Fruit fly (Drosophila melanogaster): ENCODE data around the gene Pgant6.

Pgant6 gene

DNA sequence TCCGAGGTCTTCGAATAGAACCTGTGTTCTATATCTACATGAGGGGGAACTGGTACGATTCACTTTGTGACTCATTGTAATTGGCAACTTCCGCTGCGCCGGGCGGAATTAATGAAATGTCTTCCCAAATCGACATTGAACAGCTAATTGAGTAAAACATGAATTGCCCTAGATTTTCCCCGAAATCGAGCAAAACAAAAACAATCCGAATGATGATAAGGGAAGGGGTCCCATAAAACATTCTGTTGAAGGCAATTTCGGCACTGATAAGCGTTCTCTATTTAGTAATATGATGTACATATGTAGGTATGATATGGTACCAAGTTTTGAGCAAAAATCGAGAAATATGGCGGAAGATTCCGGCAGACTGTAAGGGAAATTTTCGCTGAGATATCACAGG, 27.7 kb downstream of the Pgant6 start (continued):
- TF ChIP-seq CG5245 (GFP tag; optimal IDR thresholded peaks at IDR 0.05) = no peak
- peak; percentile 84; the same call in 1 of the 4 replicates for TF ChIP-seq chinmo (GFP tag; IDR thresholded peaks at IDR 0.05; ENCODE audit: partially characterized antibody)
- peak; percentile 61 for TF ChIP-seq exex (tag; optimal IDR thresholded peaks at IDR 0.05)
- TF ChIP-seq GATAe (GFP tag; conservative IDR thresholded peaks at IDR 0.05) = 0 out of 2 replicates have a peak, but pooled peaks have one; percentile 13
- TF ChIP-seq CG2120 (GFP tag; optimal IDR thresholded peaks at IDR 0.05) = no peak
- no peak for TF ChIP-seq pnt (GFP tag; optimal IDR thresholded peaks at IDR 0.05)
- TF ChIP-seq scrt (GFP tag; optimal IDR thresholded peaks at IDR 0.05) = no peak

dm6 chr3L:2816655-2817054, 34.6 kb downstream of the Pgant6 start:
- 0 out of 4 replicates have a peak, but pooled peaks have one; percentile 40 for TF ChIP-seq chinmo (GFP tag; IDR thresholded peaks at IDR 0.05; ENCODE audit: partially characterized antibody)
- TF ChIP-seq vvl (GFP tag; IDR thresholded peaks at IDR 0.05) = peak; percentile 58; the same call in 1 of the 2 replicates
- no peak for TF ChIP-seq zen2 (GFP tag; IDR thresholded peaks at IDR 0.05; ENCODE audit: partially characterized antibody)
- TF ChIP-seq CG3847 (GFP tag; IDR thresholded peaks at IDR 0.05) = no peak
- TF ChIP-seq CG7372 (GFP tag; IDR thresholded peaks at IDR 0.05) = peak; percentile 57; the same call in 1 of the 2 replicates
- peak; percentile 22 for TF ChIP-seq cad (GFP tag; optimal IDR thresholded peaks at IDR 0.05)

dm6 chr3L:2817872-2818271, 35.8 kb downstream of the Pgant6 start:
- TF ChIP-seq CG7357 (GFP tag; IDR thresholded peaks at IDR 0.05) (no peak), pho (GFP tag; optimal IDR thresholded peaks at IDR 0.05) (no peak), bsh (GFP tag; optimal IDR thresholded peaks at IDR 0.05) (peak in 1 of 2 experiments; percentile 55), CG17328 (GFP tag; IDR thresholded peaks at IDR 0.05) (no peak), fd64A (GFP tag; optimal IDR thresholded peaks at IDR 0.05) (no peak), CG33557 (GFP tag; optimal IDR thresholded peaks at IDR 0.05) (no peak), sna (GFP tag; IDR thresholded peaks at IDR 0.05; ENCODE audit: partially characterized antibody) (no peak), vvl (GFP tag; IDR thresholded peaks at IDR 0.05) (no peak), ATbp (GFP tag; optimal IDR thresholded peaks at IDR 0.05) (no peak), oc (tag; optimal IDR thresholded peaks at IDR 0.05) (no peak), CG9876 (GFP tag; optimal IDR thresholded peaks at IDR 0.05) (no peak), nom (GFP tag; optimal IDR thresholded peaks at IDR 0.05) (peak; percentile 82), sens (GFP tag) (peak; percentile 35), nmo (GFP tag; optimal IDR thresholded peaks at IDR 0.05) (no peak), Drgx (GFP tag; IDR thresholded peaks at IDR 0.05) (peak; percentile 63; the same call in 1 of the 2 replicates), CG7745 (tag; optimal IDR thresholded peaks at IDR 0.05) (no peak)

DNA sequence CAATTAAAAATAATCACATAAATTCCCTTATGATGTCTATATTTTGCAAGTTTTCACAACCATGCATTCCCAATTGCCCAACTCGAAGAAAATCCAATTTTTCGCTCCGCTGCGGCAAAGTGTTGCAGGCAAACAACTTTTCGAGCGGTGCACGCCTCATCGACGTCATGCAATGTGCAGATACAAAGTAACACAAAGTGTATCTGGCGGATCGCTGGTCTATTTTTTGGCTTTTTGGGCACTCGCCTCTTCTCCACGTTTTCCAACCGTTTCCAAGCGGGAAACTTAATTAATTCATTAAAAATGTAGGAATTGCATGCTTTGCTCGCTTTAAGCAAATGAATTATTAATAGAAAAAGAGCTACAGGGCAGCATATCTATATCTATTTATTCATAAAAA, 36.7 kb downstream of the Pgant6 start:
- TF ChIP-seq hkb (optimal IDR thresholded peaks at IDR 0.05) (no peak), hkb (GFP tag; IDR thresholded peaks at IDR 0.05) (no peak), Med (GFP tag) (peak; percentile 13), Drgx (GFP tag; IDR thresholded peaks at IDR 0.05) (peak; percentile 45)

DNA sequence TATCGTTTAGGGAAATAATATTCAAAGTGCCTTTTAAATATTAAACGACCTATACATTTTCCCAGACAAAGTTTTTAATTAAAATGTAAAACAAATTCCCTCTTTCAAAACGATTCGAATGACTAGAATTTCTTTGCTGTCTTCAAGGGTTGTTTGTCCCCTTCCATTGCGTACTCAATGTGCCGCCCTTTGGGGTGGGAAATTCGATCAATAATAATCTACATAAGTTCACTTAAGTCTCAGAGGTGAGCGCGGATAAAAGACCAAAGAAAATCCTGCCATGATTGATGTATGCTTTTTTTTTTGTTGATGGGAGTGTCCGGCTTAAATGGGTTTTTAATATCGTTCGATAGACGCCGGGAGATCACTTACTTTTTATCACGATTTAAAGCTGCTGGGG, 37.6 kb downstream of the Pgant6 start:
- TF ChIP-seq H2.0 (GFP tag; IDR thresholded peaks at IDR 0.05) = no peak
- peak; percentile 84 for TF ChIP-seq onecut (GFP tag; IDR thresholded peaks at IDR 0.05)
- peak; percentile 87 for TF ChIP-seq pros (GFP tag; optimal IDR thresholded peaks at IDR 0.05)
- TF ChIP-seq Fer3 (tag; optimal IDR thresholded peaks at IDR 0.05) = no peak
- TF ChIP-seq lab (GFP tag; optimal IDR thresholded peaks at IDR 0.05) = peak; percentile 66
- no peak for TF ChIP-seq hbn (GFP tag; IDR thresholded peaks at IDR 0.05; ENCODE audit: partially characterized antibody)
- TF ChIP-seq Doc2 (GFP tag; IDR thresholded peaks at IDR 0.05) = no peak
- no peak for TF ChIP-seq danr (GFP tag; IDR thresholded peaks at IDR 0.05)
- no peak for TF ChIP-seq Ravus (GFP tag; IDR thresholded peaks at IDR 0.05)
- TF ChIP-seq br (optimal IDR thresholded peaks at IDR 0.05) = no peak
- TF ChIP-seq ftz-f1 (GFP tag; optimal IDR thresholded peaks at IDR 0.05) = no peak
- TF ChIP-seq TFAM (GFP tag; optimal IDR thresholded peaks at IDR 0.05) = no peak
- peak; percentile 8 for TF ChIP-seq oc (tag; optimal IDR thresholded peaks at IDR 0.05)
- TF ChIP-seq eve (GFP tag; optimal IDR thresholded peaks at IDR 0.05) = peak in 1 of 2 experiments; percentile 8

Measured in whole organism, embryonic.